Worm (Caenorhabditis elegans): Measurements from ENCODE around the gene K11G12.6.

- TF ChIP-seq skn-1 (tag; optimal IDR thresholded peaks at IDR 0.05) (no peak), snpc-4 (tag; optimal IDR thresholded peaks at IDR 0.05) (no peak), fos-1 (tag; optimal IDR thresholded peaks at IDR 0.05) (peak; percentile 61), dmd-4 (tag; optimal IDR thresholded peaks at IDR 0.05) (peak; percentile 21), zag-1 (tag; optimal IDR thresholded peaks at IDR 0.05) (no peak), egl-27 (tag; optimal IDR thresholded peaks at IDR 0.05) (peak; percentile 84), nhr-12 (tag; optimal IDR thresholded peaks at IDR 0.05) (no peak), mab-5 (tag; optimal IDR thresholded peaks at IDR 0.05) (no peak), unc-55 (GFP tag; optimal IDR thresholded peaks at IDR 0.05) (no peak), blmp-1 (tag; optimal IDR thresholded peaks at IDR 0.05; ENCODE audit: insufficient read depth) (peak; percentile 84)
Observed at ce11 chrX:6736358-6736991, 7.0 kb upstream of the K11G12.6 start.
